Worm (Caenorhabditis elegans) whole organism, L4 larva: ENCODE measurements around the gene ugt-9.

Experiments used
- F44E2.7 ChIP-seq: fragments of 200-800 bp; sonication (Bioruptor generic); IDR thresholded peaks from 2 replicates; pipeline ENCODE4 v2.1.2; 2022; ENCODE audit warnings: missing genetic modification characterization, missing compliant biosample characterization
- ama-1 ChIP-seq: fragments of 150-350 bp; optimal IDR thresholded peaks from 2 replicates; lab custom pipeline; 2014; ENCODE audit warnings: inconsistent platforms, mixed read lengths
- mdl-1 ChIP-seq, 2 experiments: fragments of 150-350 bp in 1 of 2; sonication (generic microtip) in 1 of 2; optimal IDR thresholded peaks; 2 replicates each; lab custom pipeline; 2014 to 2017; ENCODE audit warnings: missing biosample characterization in 2 of 2, missing genetic modification characterization in 2 of 2
- vab-7 ChIP-seq: fragments of 200-800 bp; sonication (Bioruptor generic); IDR thresholded peaks from 2 replicates; pipeline ENCODE4 v1.3.6; 2022; ENCODE audit warnings: missing genetic modification reagents, missing genetic modification characterization, missing compliant biosample characterization

- no peak for TF ChIP-seq vab-7
- no peak for TF ChIP-seq mdl-1 (tag; optimal IDR thresholded peaks at IDR 0.05; lab: Kevin White, UChicago)
- TF ChIP-seq F44E2.7 = no peak
- TF ChIP-seq ama-1 = no peak
Observed at ce11 chrV:4920690-4921152, 24.9 kb downstream of the ugt-9 start, which contains the start of the genes C02E7.8 and srh-23.
